Fruit fly (Drosophila melanogaster) whole organism, larva: ENCODE measurements around the gene CG10055.

Source experiments
- noc ChIP-seq: fragments of 200-800 bp; sonication (Bioruptor generic); optimal IDR thresholded peaks from 3 replicates; lab custom pipeline; 2019; ENCODE audit warnings: missing biosample characterization, mild to moderate bottlenecking, missing genetic modification characterization, moderate library complexity

The CG10055 gene

dm6 chr3R:7186242-7187092 is at the start of gene CG10055, which contains the start of gene lap:
CG10055 (minus strand) TSS chr3R:7186673.
lap (plus strand) TSS chr3R:7186994.
- TF ChIP-seq noc (tag; lab: Kevin White, UChicago) = no peak

DNA sequence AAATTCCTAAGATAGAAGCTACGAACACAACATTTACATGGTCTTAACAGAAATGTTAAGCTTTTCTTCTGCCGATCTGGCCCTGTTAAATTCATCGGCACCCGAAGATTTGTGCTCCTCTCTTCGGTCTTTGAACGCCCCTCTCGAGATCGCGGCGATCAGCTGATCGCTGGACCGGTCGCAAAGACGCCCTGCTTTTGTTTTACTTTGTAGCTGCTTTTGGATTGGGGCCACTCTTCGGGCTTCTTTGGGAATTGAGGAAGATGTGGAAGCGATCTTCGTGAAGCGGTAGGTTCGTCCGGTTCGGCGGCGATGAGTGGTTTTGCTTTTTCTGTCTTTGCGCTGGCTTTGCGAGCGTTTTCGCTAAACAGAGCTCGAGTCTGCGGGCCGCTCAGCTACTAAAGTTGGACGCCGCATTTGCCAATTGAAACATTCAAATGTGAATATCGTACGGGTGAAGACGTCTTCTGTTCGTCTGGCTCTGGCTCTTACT is 37.5 kb upstream of the CG10055 start, which contains the start of gene thw:
Gene thw, plus strand, starts transcription at position 443 of the 493 bp plus-strand sequence.
- no peak for TF ChIP-seq noc (tag; lab: Kevin White, UChicago)

dm6 chr3R:7219605-7220004 is 33.1 kb upstream of the CG10055 start, which contains the start of gene CG14605:
CG14605 (minus strand) TSS chr3R:7219705.
- no peak for TF ChIP-seq noc (tag; lab: Kevin White, UChicago)

- peak; percentile 88 for TF ChIP-seq noc (tag; lab: Kevin White, UChicago)
Measured at dm6 chr3R:7216924-7217529, 30.6 kb upstream of the CG10055 start, which contains the start of gene CG14606. CG14606 (minus strand) TSS chr3R:7217083.

DNA sequence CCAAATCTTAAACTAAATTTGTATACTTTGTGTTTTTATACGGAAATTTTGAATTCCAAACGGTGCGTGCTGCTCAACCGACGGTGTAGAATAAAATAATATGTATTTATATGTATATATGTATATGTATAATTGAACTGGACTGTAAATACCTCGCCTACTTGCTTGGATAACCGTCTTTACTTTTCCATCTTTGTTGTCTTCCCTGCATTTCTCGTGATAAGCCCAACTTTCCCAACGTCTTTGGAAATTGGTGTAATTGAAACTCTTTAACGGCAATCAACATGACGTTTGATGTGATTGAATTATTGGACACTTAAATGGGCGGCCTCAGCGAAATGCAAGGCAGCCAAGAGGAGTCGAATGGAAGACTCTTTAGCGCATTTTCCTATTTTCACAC is 21.9 kb upstream of the CG10055 start, which contains the start of gene CG1288:
Gene CG1288, minus strand, starts transcription at position 101 of the 400 bp plus-strand sequence.
- no peak for TF ChIP-seq noc (tag; lab: Kevin White, UChicago)

DNA sequence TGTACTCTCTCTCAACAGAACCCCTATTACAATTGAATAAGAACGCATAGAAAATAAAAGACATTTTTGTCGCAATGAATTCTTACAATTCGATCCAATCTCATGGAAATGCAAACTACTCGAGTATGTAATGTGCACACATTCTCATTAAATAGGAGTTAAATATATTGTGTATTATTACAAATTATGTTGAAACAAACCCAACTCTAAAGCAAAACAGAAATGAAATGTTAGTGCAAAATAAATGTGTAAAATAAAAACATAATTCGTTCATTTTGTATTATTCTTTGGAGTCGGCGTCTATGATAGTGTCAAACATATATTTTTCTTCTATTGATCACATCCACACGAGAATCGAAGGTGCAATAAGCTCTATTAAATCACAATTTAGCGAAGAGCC is 14.2 kb upstream of the CG10055 start, which contains the start of gene CG14609:
Gene CG14609, plus strand, starts transcription at position 301 of the 400 bp plus-strand sequence.
- no peak for TF ChIP-seq noc (tag; lab: Kevin White, UChicago)

DNA sequence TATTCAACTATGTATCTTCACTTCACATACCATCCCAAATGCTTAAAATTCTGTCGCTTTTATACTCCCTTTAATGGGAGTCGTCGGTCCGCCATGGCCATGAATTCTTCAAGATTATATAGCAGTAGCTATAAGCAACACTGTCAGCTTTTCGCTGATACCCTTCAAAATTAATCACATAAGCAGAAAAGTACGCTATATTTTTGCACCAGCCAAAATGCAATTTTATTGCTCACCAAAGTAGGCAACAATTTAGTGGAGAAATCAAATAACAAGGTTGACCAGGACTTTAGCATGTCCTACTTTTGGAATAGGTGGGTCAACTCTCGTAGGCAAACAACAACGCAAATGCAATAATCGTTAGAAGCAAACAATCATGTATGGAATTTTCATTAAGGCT is 13.4 kb upstream of the CG10055 start:
- no peak for TF ChIP-seq noc (tag; lab: Kevin White, UChicago)

- TF ChIP-seq noc (tag; lab: Kevin White, UChicago) = no peak
Measured at dm6 chr3R:7188697-7189096, 2.2 kb upstream of the CG10055 start.

- no peak for TF ChIP-seq noc (tag; lab: Kevin White, UChicago)
Measured at dm6 chr3R:7187989-7188388, 1.5 kb upstream of the CG10055 start.

dm6 chr3R:7187093-7187912 is 830 bp upstream of the CG10055 start:
- no peak for TF ChIP-seq noc (tag; lab: Kevin White, UChicago)

DNA sequence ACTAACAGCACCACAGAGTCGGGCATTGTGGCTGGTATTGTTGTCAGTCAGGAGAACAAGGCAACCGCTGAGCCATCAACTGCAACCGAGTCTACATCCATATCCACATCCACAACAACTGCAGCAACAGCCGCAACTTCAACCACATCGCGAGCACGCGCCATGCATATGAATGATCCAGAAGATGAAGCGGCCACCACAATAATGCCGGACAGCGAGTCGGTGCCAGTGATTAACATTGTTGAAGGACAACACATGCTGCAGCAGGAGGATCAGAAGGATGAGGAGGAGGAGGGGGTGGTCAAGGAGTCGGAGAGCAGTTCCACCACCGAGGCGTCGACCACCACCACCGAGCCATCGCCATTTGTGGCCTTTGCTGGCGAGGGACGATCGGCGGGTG is 11.7 kb downstream of the CG10055 start:
- no peak for TF ChIP-seq noc (tag; lab: Kevin White, UChicago)

DNA sequence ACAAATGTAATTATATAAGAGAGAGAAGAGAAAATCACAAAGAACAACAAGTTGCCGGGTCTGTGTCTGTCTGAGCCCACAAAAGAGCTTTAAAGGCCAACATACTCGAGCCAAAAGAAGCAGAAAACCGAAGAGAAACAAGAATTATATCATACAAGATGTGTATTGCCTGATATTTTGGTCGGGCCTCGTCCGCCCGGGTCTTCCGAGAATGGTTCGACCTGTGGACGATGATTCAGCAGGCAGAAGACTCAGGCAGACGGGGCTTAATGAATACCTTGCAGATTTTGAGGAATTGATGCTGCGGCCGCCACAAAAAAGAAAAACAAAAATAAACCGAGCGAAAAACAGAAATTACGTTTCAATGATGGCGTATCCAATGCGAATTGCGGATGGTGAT is 13.5 kb downstream of the CG10055 start:
- TF ChIP-seq noc (tag; lab: Kevin White, UChicago) = no peak

- no peak for TF ChIP-seq noc (tag; lab: Kevin White, UChicago)
Measured at dm6 chr3R:7171384-7172099, 14.9 kb downstream of the CG10055 start.

DNA sequence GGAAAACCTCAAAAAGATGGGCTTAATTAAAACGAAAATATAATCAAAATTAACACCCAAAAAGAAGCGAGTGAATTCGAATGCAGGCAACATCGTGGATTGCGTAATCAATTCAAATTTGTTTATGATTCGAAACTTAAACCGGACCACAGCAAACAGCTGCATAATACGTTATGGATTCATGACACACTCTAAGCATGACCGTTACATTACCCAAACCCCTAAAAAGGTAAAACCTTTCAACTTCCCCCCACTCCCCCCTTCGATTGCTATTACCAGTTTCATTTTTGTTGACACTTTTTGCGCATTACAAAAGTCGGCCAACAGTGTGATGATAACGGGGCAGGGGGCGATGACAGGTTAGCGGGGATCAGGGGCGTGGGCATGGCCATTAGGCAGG is 16.5 kb downstream of the CG10055 start:
- TF ChIP-seq noc (tag; lab: Kevin White, UChicago) = no peak
